Worm (Caenorhabditis elegans) whole organism, L4 larva: ENCODE measurements around the gene spig-9.
A peak's percentile ranks its signal among the peaks of the same experiment; 100 is the strongest.

ENCODE experiments used
- F26F4.8 ChIP-seq: fragments of 200-800 bp; sonication (Bioruptor generic); conservative IDR thresholded peaks from 2 replicates; pipeline ENCODE4 v1.3.6; 2022; ENCODE audit warnings: missing genetic modification characterization, missing compliant biosample characterization
- F49E8.2 ChIP-seq: sonication (generic microtip); optimal IDR thresholded peaks from 2 replicates; lab custom pipeline; 2016; ENCODE audit warnings: missing compliant biosample characterization, mild to moderate bottlenecking, missing genetic modification characterization, borderline replicate concordance
- R02D3.7 ChIP-seq: fragments of 150-350 bp; sonication (generic microtip); optimal IDR thresholded peaks from 3 replicates; lab custom pipeline; 2014; ENCODE audit warnings: missing biosample characterization, missing genetic modification characterization
- T20F7.1 ChIP-seq: fragments of 200-800 bp; sonication (Bioruptor generic); optimal IDR thresholded peaks from 2 replicates; lab custom pipeline; 2018; ENCODE audit warnings: mild to moderate bottlenecking, missing genetic modification characterization, missing compliant biosample characterization
- Y48G9A.11 ChIP-seq: fragments of 200-800 bp; sonication (Bioruptor generic); IDR thresholded peaks from 2 replicates; pipeline ENCODE4 v1.3.6; 2022; ENCODE audit warnings: missing genetic modification reagents, missing genetic modification characterization, missing compliant biosample characterization
- Y75B8A.6 ChIP-seq: fragments of 200-800 bp; sonication (Bioruptor generic); IDR thresholded peaks from 2 replicates; pipeline ENCODE4 v1.3.6; 2022; ENCODE audit warnings: missing genetic modification reagents, missing genetic modification characterization, missing compliant biosample characterization
- ZK337.2 ChIP-seq: fragments of 200-800 bp; sonication (Bioruptor generic); IDR thresholded peaks from 2 replicates; pipeline ENCODE4 v1.3.6; 2022; ENCODE audit warnings: missing genetic modification reagents, missing genetic modification characterization, missing compliant biosample characterization
- aha-1 ChIP-seq: fragments of 150-350 bp; peaks from one replicate; lab custom pipeline; 2014; ENCODE audit warnings: missing biosample characterization, missing genetic modification characterization
- arid-1 ChIP-seq: fragments of 200-800 bp; sonication (Bioruptor generic); conservative IDR thresholded peaks from 2 replicates; pipeline ENCODE4 v1.3.6; 2022; ENCODE audit warnings: missing genetic modification reagents, missing genetic modification characterization, missing compliant biosample characterization
- ceh-20 ChIP-seq: fragments of 200-800 bp; sonication (Bioruptor generic); IDR thresholded peaks from 2 replicates; pipeline ENCODE4 v1.3.6; 2022; ENCODE audit warnings: missing genetic modification reagents, missing genetic modification characterization, missing compliant biosample characterization
- ceh-62 ChIP-seq: sonication (generic microtip); optimal IDR thresholded peaks from 2 replicates; lab custom pipeline; 2017; ENCODE audit warnings: missing biosample characterization, missing genetic modification characterization
- ceh-82 ChIP-seq: sonication (generic microtip); optimal IDR thresholded peaks from 2 replicates; lab custom pipeline; 2017; ENCODE audit warnings: missing biosample characterization, missing genetic modification characterization
- cey-2 ChIP-seq: sonication (generic microtip); optimal IDR thresholded peaks from 3 replicates; lab custom pipeline; 2017; ENCODE audit warnings: missing genetic modification characterization, mild to moderate bottlenecking, missing compliant biosample characterization, antibody characterized with exemption, borderline replicate concordance; ENCODE audit not compliant: insufficient read depth
- daf-16 ChIP-seq, 3 experiments: sonication (generic microtip); optimal IDR thresholded peaks; 2 replicates each; lab custom pipeline; 2016 to 2017; ENCODE audit warnings: missing genetic modification characterization in 3 of 3, missing genetic modification reagents in 3 of 3, mild to moderate bottlenecking in 2 of 3, missing compliant biosample characterization in 2 of 3, missing biosample characterization in 1 of 3, moderate library complexity in 1 of 3
- daf-19 ChIP-seq: fragments of 200-800 bp; sonication (Bioruptor generic); conservative IDR thresholded peaks from 2 replicates; pipeline ENCODE4 v1.3.6; 2022; ENCODE audit warnings: missing genetic modification characterization, missing compliant biosample characterization
- dmd-6 ChIP-seq: fragments of 200-800 bp; sonication (Bioruptor generic); IDR thresholded peaks from 2 replicates; pipeline ENCODE4 v1.3.6; 2022; ENCODE audit warnings: missing genetic modification reagents, missing genetic modification characterization, missing compliant biosample characterization
- dve-1 ChIP-seq: sonication (generic microtip); optimal IDR thresholded peaks from 2 replicates; lab custom pipeline; 2017; ENCODE audit warnings: antibody characterized with exemption, mild to moderate bottlenecking, missing genetic modification characterization, missing compliant biosample characterization; ENCODE audit not compliant: insufficient read depth
- fkh-10 ChIP-seq: fragments of 150-350 bp; optimal IDR thresholded peaks from 2 replicates; lab custom pipeline; 2014; ENCODE audit warnings: missing biosample characterization, missing genetic modification reagents, missing genetic modification characterization
- fos-1 ChIP-seq: fragments of 150-350 bp; optimal IDR thresholded peaks from 2 replicates; lab custom pipeline; 2014; ENCODE audit warnings: missing biosample characterization, missing genetic modification characterization
- gei-8 ChIP-seq: fragments of 200-800 bp; sonication (Bioruptor generic); optimal IDR thresholded peaks from 2 replicates; lab custom pipeline; 2018; ENCODE audit warnings: mild to moderate bottlenecking, missing genetic modification characterization, missing compliant biosample characterization
- lim-7 ChIP-seq: fragments of 200-800 bp; sonication (Bioruptor generic); IDR thresholded peaks from 2 replicates; pipeline ENCODE4 v1.3.6; 2022; ENCODE audit warnings: missing genetic modification characterization, missing compliant biosample characterization
- lin-13 ChIP-seq: fragments of 150-350 bp; optimal IDR thresholded peaks from 2 replicates; lab custom pipeline; 2014; ENCODE audit warnings: missing biosample characterization, missing genetic modification reagents, missing genetic modification characterization
- lin-38 ChIP-seq: fragments of 200-800 bp; sonication (Bioruptor generic); IDR thresholded peaks from 2 replicates; pipeline ENCODE4 v1.3.6; 2022; ENCODE audit warnings: missing genetic modification reagents, missing genetic modification characterization, missing compliant biosample characterization
- lin-39 ChIP-seq: fragments of 150-350 bp; optimal IDR thresholded peaks from 2 replicates; lab custom pipeline; 2014; ENCODE audit warnings: missing biosample characterization, missing genetic modification reagents, missing genetic modification characterization
- mdl-1 ChIP-seq, 2 experiments: fragments of 150-350 bp in 1 of 2; sonication (generic microtip) in 1 of 2; optimal IDR thresholded peaks; 2 replicates each; lab custom pipeline; 2014 to 2017; ENCODE audit warnings: missing biosample characterization in 2 of 2, missing genetic modification characterization in 2 of 2
- mes-2 ChIP-seq: sonication (generic microtip); optimal IDR thresholded peaks from 2 replicates; lab custom pipeline; 2016; ENCODE audit warnings: missing genotype, mild to moderate bottlenecking, missing genetic modification characterization, missing compliant biosample characterization; ENCODE audit not compliant: poor library complexity, severe bottlenecking
- nhr-10 ChIP-seq: fragments of 150-350 bp; optimal IDR thresholded peaks from 2 replicates; lab custom pipeline; 2014; ENCODE audit warnings: missing biosample characterization, missing genetic modification characterization
- nhr-102 ChIP-seq: sonication (generic microtip); optimal IDR thresholded peaks from 2 replicates; lab custom pipeline; 2016; ENCODE audit warnings: mild to moderate bottlenecking, missing genetic modification characterization, moderate library complexity, missing compliant biosample characterization
- nhr-11 ChIP-seq: fragments of 150-350 bp; optimal IDR thresholded peaks from 2 replicates; lab custom pipeline; 2014; ENCODE audit warnings: missing biosample characterization, missing genetic modification characterization
- nhr-41 ChIP-seq: fragments of 200-800 bp; sonication (Bioruptor generic); IDR thresholded peaks from 2 replicates; pipeline ENCODE4 v1.3.6; 2022; ENCODE audit warnings: missing genetic modification reagents, missing genetic modification characterization, missing compliant biosample characterization
- nhr-76 ChIP-seq: fragments of 150-350 bp; optimal IDR thresholded peaks from 2 replicates; lab custom pipeline; 2014; ENCODE audit warnings: missing biosample characterization, missing genetic modification characterization
- pha-4 ChIP-seq, 2 experiments: fragments of 150-350 bp in 1 of 2; fragments of 200-800 bp in 1 of 2; sonication (Bioruptor generic) in 1 of 2; IDR thresholded peaks in 1 of 2; optimal IDR thresholded peaks in 1 of 2; 2 replicates each; pipeline versions ENCODE4 v1.3.6 to Lab custom; 2014 to 2022; ENCODE audit warnings: missing genetic modification characterization in 2 of 2, missing genetic modification reagents in 2 of 2, missing biosample characterization in 1 of 2, missing compliant biosample characterization in 1 of 2
- php-3 ChIP-seq: fragments of 200-800 bp; sonication (Bioruptor generic); IDR thresholded peaks from 2 replicates; pipeline ENCODE4 v1.3.6; 2022; ENCODE audit warnings: missing genetic modification reagents, missing genetic modification characterization, missing compliant biosample characterization
- saeg-2 ChIP-seq: fragments of 200-800 bp; sonication (Bioruptor generic); IDR thresholded peaks from 2 replicates; pipeline ENCODE4 v1.3.6; 2022; ENCODE audit warnings: missing genetic modification reagents, missing genetic modification characterization, missing compliant biosample characterization
- snpc-4 ChIP-seq: fragments of 150-350 bp; optimal IDR thresholded peaks from 2 replicates; lab custom pipeline; 2014; ENCODE audit warnings: missing biosample characterization, missing genetic modification characterization
- spr-3 ChIP-seq: fragments of 200-800 bp; sonication (Bioruptor generic); optimal IDR thresholded peaks from 2 replicates; lab custom pipeline; 2018; ENCODE audit warnings: mild to moderate bottlenecking, missing genetic modification characterization, missing compliant biosample characterization
- tag-97 ChIP-seq: fragments of 200-800 bp; sonication (Bioruptor generic); IDR thresholded peaks from 2 replicates; pipeline ENCODE4 v1.3.6; 2022; ENCODE audit warnings: missing genetic modification characterization, missing compliant biosample characterization
- unc-130 ChIP-seq: sonication (generic microtip); optimal IDR thresholded peaks from 2 replicates; lab custom pipeline; 2016; ENCODE audit warnings: missing genetic modification reagents, missing genetic modification characterization, missing compliant biosample characterization
- zag-1 ChIP-seq: fragments of 150-350 bp; optimal IDR thresholded peaks from 2 replicates; lab custom pipeline; 2014; ENCODE audit warnings: missing biosample characterization, missing genetic modification characterization
- ztf-7 ChIP-seq: fragments of 150-350 bp; optimal IDR thresholded peaks from 2 replicates; lab custom pipeline; 2014; ENCODE audit warnings: missing biosample characterization, missing genetic modification characterization

spig-9 gene

ce11 chrV:13625517-13626097 lies 13.9 kb upstream of the spig-9 start, which contains the start of the genes nduv-2 and F53F4.12 (continued):
- TF ChIP-seq lin-39 (tag; lab: Kevin White, UChicago): no peak
- TF ChIP-seq ceh-62 (tag; lab: Kevin White, UChicago): no peak
- TF ChIP-seq php-3 (GFP tag; lab: Robert Waterston, UW): no peak
- peak; percentile 10 for TF ChIP-seq unc-130
- TF ChIP-seq fkh-10 (GFP tag; lab: Kevin White, UChicago): no peak
- no peak for TF ChIP-seq zag-1 (tag; lab: Kevin White, UChicago)
- TF ChIP-seq ceh-20: no peak
- TF ChIP-seq pha-4 (GFP tag; IDR thresholded peaks at IDR 0.05; lab: Robert Waterston, UW): no peak
- no peak for TF ChIP-seq pha-4 (tag; optimal IDR thresholded peaks at IDR 0.05; lab: Kevin White, UChicago)
- no peak for TF ChIP-seq gei-8 (GFP tag; lab: Kevin White, UChicago)
- no peak for TF ChIP-seq daf-19 (GFP tag; lab: Robert Waterston, UW)
- TF ChIP-seq nhr-76 (tag; lab: Kevin White, UChicago): no peak
- peak; percentile 61 for TF ChIP-seq aha-1 (tag; lab: Kevin White, UChicago)
- TF ChIP-seq ztf-7 (tag; lab: Kevin White, UChicago): no peak
- no peak for TF ChIP-seq Y75B8A.6
- TF ChIP-seq ZK337.2: no peak
- 0 out of 2 replicates have a peak, but pooled peaks have one; percentile 25 for TF ChIP-seq lin-38 (GFP tag; lab: Robert Waterston, UW)
- TF ChIP-seq F26F4.8 (GFP tag; lab: Robert Waterston, UW): no peak
- no peak for TF ChIP-seq ceh-82 (tag; lab: Kevin White, UChicago)
- no peak for TF ChIP-seq dve-1 (tag; lab: Kevin White, UChicago)
- no peak for TF ChIP-seq mdl-1 (tag; optimal IDR thresholded peaks at IDR 0.05; lab: Kevin White, UChicago)
- TF ChIP-seq cey-2 (tag; lab: Kevin White, UChicago): no peak
- no peak for TF ChIP-seq snpc-4 (tag; lab: Kevin White, UChicago)
- TF ChIP-seq F49E8.2 (tag; lab: Kevin White, UChicago): no peak
- TF ChIP-seq spr-3 (GFP tag; lab: Kevin White, UChicago): no peak
- TF ChIP-seq nhr-11 (tag; lab: Kevin White, UChicago): no peak
- no peak for TF ChIP-seq nhr-102 (tag; lab: Kevin White, UChicago)
- TF ChIP-seq R02D3.7 (tag; lab: Kevin White, UChicago): peak; percentile 39
- no peak for TF ChIP-seq nhr-41 (GFP tag; lab: Robert Waterston, UW)
- no peak for TF ChIP-seq saeg-2
- no peak for TF ChIP-seq tag-97 (GFP tag; lab: Robert Waterston, UW)
- TF ChIP-seq Y48G9A.11 (GFP tag; lab: Robert Waterston, UW): peak; percentile 71
- peak; percentile 90 for TF ChIP-seq T20F7.1
- TF ChIP-seq lin-13 (GFP tag; lab: Kevin White, UChicago): no peak
- TF ChIP-seq arid-1 (GFP tag; lab: Robert Waterston, UW): no peak
- peak; percentile 72 for TF ChIP-seq mes-2 (tag; lab: Kevin White, UChicago)
- no peak for TF ChIP-seq dmd-6 (GFP tag; lab: Robert Waterston, UW)
- no peak for TF ChIP-seq fos-1
- no peak for TF ChIP-seq lim-7 (GFP tag; lab: Robert Waterston, UW)
- TF ChIP-seq nhr-10 (tag; lab: Kevin White, UChicago): no peak
- TF ChIP-seq daf-16 (GFP tag; optimal IDR thresholded peaks at IDR 0.05; lab: Kevin White, UChicago): no peak
- no peak for TF ChIP-seq daf-16 (tag; optimal IDR thresholded peaks at IDR 0.05; lab: Kevin White, UChicago)
